Worm (Caenorhabditis elegans): ENCODE results near the gene phf-33.

- TF ChIP-seq pes-1 (GFP tag; IDR thresholded peaks at IDR 0.05) (peak; percentile 95), tbx-37 (GFP tag; conservative IDR thresholded peaks at IDR 0.05) (peak; percentile 95), B0310.2 (tag; optimal IDR thresholded peaks at IDR 0.05) (peak; percentile 80), ceh-36 (tag; optimal IDR thresholded peaks at IDR 0.05) (peak; percentile 94), ama-1 (optimal IDR thresholded peaks at IDR 0.05) (no peak), hmg-4 (GFP tag; optimal IDR thresholded peaks at IDR 0.05) (no peak), ets-7 (tag; optimal IDR thresholded peaks at IDR 0.05) (peak; percentile 73)
Measured at ce11 chrX:13306869-13307446, 28.2 kb upstream of the phf-33 start.
